Worm (Caenorhabditis elegans) whole organism, L4 larva: ENCODE results near the gene srd-47.

Experiments used
- D1046.2 ChIP-seq: fragments of 200-800 bp; sonication (Bioruptor generic); IDR thresholded peaks from 2 replicates; pipeline ENCODE4 v1.3.6; 2022; ENCODE audit warnings: missing genetic modification characterization, missing compliant biosample characterization
- F10B5.3 ChIP-seq: sonication (generic microtip); optimal IDR thresholded peaks from 2 replicates; lab custom pipeline; 2016; ENCODE audit warnings: mild to moderate bottlenecking, missing genetic modification characterization, missing compliant biosample characterization
- F26F4.8 ChIP-seq: fragments of 200-800 bp; sonication (Bioruptor generic); conservative IDR thresholded peaks from 2 replicates; pipeline ENCODE4 v1.3.6; 2022; ENCODE audit warnings: missing genetic modification characterization, missing compliant biosample characterization
- T26A8.4 ChIP-seq: fragments of 200-800 bp; sonication (Bioruptor generic); IDR thresholded peaks from 2 replicates; pipeline ENCODE4 v1.3.6; 2022; ENCODE audit warnings: missing genetic modification characterization, missing compliant biosample characterization
- Y105C5A.15 ChIP-seq: fragments of 200-800 bp; sonication (Bioruptor generic); IDR thresholded peaks from 2 replicates; pipeline ENCODE4 v1.3.6; 2022; ENCODE audit warnings: missing genetic modification characterization, missing compliant biosample characterization
- aly-2 ChIP-seq: sonication (generic microtip); optimal IDR thresholded peaks from 2 replicates; lab custom pipeline; 2018; ENCODE audit warnings: missing biosample characterization, missing genetic modification characterization
- attf-4 ChIP-seq: sonication (generic microtip); optimal IDR thresholded peaks from 3 replicates; lab custom pipeline; 2017; ENCODE audit warnings: missing biosample characterization, missing genetic modification characterization
- ceh-28 ChIP-seq: fragments of 150-350 bp; optimal IDR thresholded peaks from 2 replicates; lab custom pipeline; 2014; ENCODE audit warnings: missing biosample characterization, missing genetic modification reagents, missing genetic modification characterization
- ceh-32 ChIP-seq: sonication (generic microtip); optimal IDR thresholded peaks from 2 replicates; lab custom pipeline; 2016; ENCODE audit warnings: mild to moderate bottlenecking, missing genetic modification characterization, missing compliant biosample characterization; ENCODE audit not compliant: poor library complexity
- ceh-44 ChIP-seq: fragments of 200-800 bp; sonication (Bioruptor generic); IDR thresholded peaks from 2 replicates; pipeline ENCODE4 v1.3.6; 2022; ENCODE audit warnings: missing genetic modification reagents, missing genetic modification characterization, missing compliant biosample characterization
- ceh-62 ChIP-seq: sonication (generic microtip); optimal IDR thresholded peaks from 2 replicates; lab custom pipeline; 2017; ENCODE audit warnings: missing biosample characterization, missing genetic modification characterization
- daf-16 ChIP-seq, 3 experiments: sonication (generic microtip); optimal IDR thresholded peaks; 2 replicates each; lab custom pipeline; 2016 to 2017; ENCODE audit warnings: missing genetic modification characterization in 3 of 3, missing genetic modification reagents in 3 of 3, mild to moderate bottlenecking in 2 of 3, missing compliant biosample characterization in 2 of 3, missing biosample characterization in 1 of 3, moderate library complexity in 1 of 3
- daf-19 ChIP-seq: fragments of 200-800 bp; sonication (Bioruptor generic); conservative IDR thresholded peaks from 2 replicates; pipeline ENCODE4 v1.3.6; 2022; ENCODE audit warnings: missing genetic modification characterization, missing compliant biosample characterization
- egl-27 ChIP-seq: sonication (generic microtip); optimal IDR thresholded peaks from 3 replicates; lab custom pipeline; 2017; ENCODE audit warnings: missing biosample characterization, missing genetic modification reagents, missing genetic modification characterization
- fos-1 ChIP-seq: fragments of 150-350 bp; optimal IDR thresholded peaks from 2 replicates; lab custom pipeline; 2014; ENCODE audit warnings: missing biosample characterization, missing genetic modification characterization
- gei-8 ChIP-seq: fragments of 200-800 bp; sonication (Bioruptor generic); optimal IDR thresholded peaks from 2 replicates; lab custom pipeline; 2018; ENCODE audit warnings: mild to moderate bottlenecking, missing genetic modification characterization, missing compliant biosample characterization
- hlh-11 ChIP-seq: fragments of 200-800 bp; sonication (Bioruptor generic); optimal IDR thresholded peaks from 2 replicates; lab custom pipeline; 2018; ENCODE audit warnings: mild to moderate bottlenecking, missing genetic modification characterization, missing compliant biosample characterization
- lim-7 ChIP-seq: fragments of 200-800 bp; sonication (Bioruptor generic); IDR thresholded peaks from 2 replicates; pipeline ENCODE4 v1.3.6; 2022; ENCODE audit warnings: missing genetic modification characterization, missing compliant biosample characterization
- lin-29 ChIP-seq: fragments of 200-800 bp; sonication (Bioruptor generic); IDR thresholded peaks from 2 replicates; pipeline ENCODE4 v1.3.6; 2022; ENCODE audit warnings: missing genetic modification reagents, missing genetic modification characterization, missing compliant biosample characterization
- lin-39 ChIP-seq: fragments of 150-350 bp; optimal IDR thresholded peaks from 2 replicates; lab custom pipeline; 2014; ENCODE audit warnings: missing biosample characterization, missing genetic modification reagents, missing genetic modification characterization
- madf-5 ChIP-seq, 2 experiments: fragments of 200-800 bp; sonication (Bioruptor generic); IDR thresholded peaks; 2 replicates each; pipeline ENCODE4 v1.3.6; 2022; ENCODE audit warnings: missing compliant biosample characterization in 2 of 2, missing genetic modification characterization in 2 of 2
- mdt-29 ChIP-seq: fragments of 200-800 bp; sonication (Bioruptor generic); IDR thresholded peaks from 2 replicates; pipeline ENCODE4 v1.3.6; 2022; ENCODE audit warnings: missing genetic modification reagents, missing genetic modification characterization, missing compliant biosample characterization
- mes-2 ChIP-seq: sonication (generic microtip); optimal IDR thresholded peaks from 2 replicates; lab custom pipeline; 2016; ENCODE audit warnings: missing genotype, mild to moderate bottlenecking, missing genetic modification characterization, missing compliant biosample characterization; ENCODE audit not compliant: poor library complexity, severe bottlenecking
- mxl-2 ChIP-seq: fragments of 200-800 bp; sonication (Bioruptor generic); conservative IDR thresholded peaks from 2 replicates; pipeline ENCODE4 v1.3.6; 2022; ENCODE audit warnings: missing genetic modification reagents, missing genetic modification characterization, missing compliant biosample characterization
- mxl-3 ChIP-seq: fragments of 200-800 bp; sonication (Bioruptor generic); optimal IDR thresholded peaks from 2 replicates; lab custom pipeline; 2018; ENCODE audit warnings: mild to moderate bottlenecking, missing genetic modification characterization, missing compliant biosample characterization
- nhr-10 ChIP-seq: fragments of 150-350 bp; optimal IDR thresholded peaks from 2 replicates; lab custom pipeline; 2014; ENCODE audit warnings: missing biosample characterization, missing genetic modification characterization
- nhr-41 ChIP-seq: fragments of 200-800 bp; sonication (Bioruptor generic); IDR thresholded peaks from 2 replicates; pipeline ENCODE4 v1.3.6; 2022; ENCODE audit warnings: missing genetic modification reagents, missing genetic modification characterization, missing compliant biosample characterization
- nhr-42 ChIP-seq: fragments of 200-800 bp; sonication (Bioruptor generic); IDR thresholded peaks from 2 replicates; pipeline ENCODE4 v1.3.6; 2022; ENCODE audit warnings: missing genetic modification characterization, missing compliant biosample characterization
- nhr-6 ChIP-seq: fragments of 150-350 bp; optimal IDR thresholded peaks from 2 replicates; lab custom pipeline; 2014; ENCODE audit warnings: missing biosample characterization, missing genetic modification characterization
- nhr-76 ChIP-seq: fragments of 150-350 bp; optimal IDR thresholded peaks from 2 replicates; lab custom pipeline; 2014; ENCODE audit warnings: missing biosample characterization, missing genetic modification characterization
- sdz-12 ChIP-seq: fragments of 200-800 bp; sonication (Bioruptor generic); optimal IDR thresholded peaks from 2 replicates; lab custom pipeline; 2018; ENCODE audit warnings: mild to moderate bottlenecking, missing genetic modification characterization, missing compliant biosample characterization
- snpc-1.2 ChIP-seq: fragments of 200-800 bp; sonication (Bioruptor generic); IDR thresholded peaks from 2 replicates; pipeline ENCODE4 v1.3.6; 2022; ENCODE audit warnings: missing genetic modification reagents, missing genetic modification characterization, missing compliant biosample characterization
- tag-97 ChIP-seq: fragments of 200-800 bp; sonication (Bioruptor generic); IDR thresholded peaks from 2 replicates; pipeline ENCODE4 v1.3.6; 2022; ENCODE audit warnings: missing genetic modification characterization, missing compliant biosample characterization
- unc-130 ChIP-seq: sonication (generic microtip); optimal IDR thresholded peaks from 2 replicates; lab custom pipeline; 2016; ENCODE audit warnings: missing genetic modification reagents, missing genetic modification characterization, missing compliant biosample characterization
- unc-39 ChIP-seq: sonication (generic microtip); optimal IDR thresholded peaks from 2 replicates; lab custom pipeline; 2017; ENCODE audit warnings: missing biosample characterization, missing genetic modification characterization
- unc-62 ChIP-seq, 3 experiments: fragments of 150-350 bp in 1 of 3; sonication (generic microtip); optimal IDR thresholded peaks in 2 of 3; peaks in 1 of 3; 1 replicate in 1 of 3; 2 replicates in 2 of 3; lab custom pipeline; 2014 to 2017; ENCODE audit warnings: missing biosample characterization in 3 of 3, missing genetic modification characterization in 3 of 3, missing genetic modification reagents in 3 of 3, missing genotype in 1 of 3
- vab-7 ChIP-seq: fragments of 200-800 bp; sonication (Bioruptor generic); IDR thresholded peaks from 2 replicates; pipeline ENCODE4 v1.3.6; 2022; ENCODE audit warnings: missing genetic modification reagents, missing genetic modification characterization, missing compliant biosample characterization
- zag-1 ChIP-seq: fragments of 150-350 bp; optimal IDR thresholded peaks from 2 replicates; lab custom pipeline; 2014; ENCODE audit warnings: missing biosample characterization, missing genetic modification characterization
- zfp-2 ChIP-seq: sonication (generic microtip); optimal IDR thresholded peaks from 2 replicates; lab custom pipeline; 2016; ENCODE audit warnings: mild to moderate bottlenecking, missing genetic modification characterization, missing compliant biosample characterization

srd-47 gene

ce11 chrX:12290539-12290938 lies 42.9 kb upstream of the srd-47 start, which contains the start of gene C04B4.4:
TSS of gene C04B4.4 (plus strand) at chrX:12290839.
- TF ChIP-seq unc-39 (tag; lab: Kevin White, UChicago) (no peak), ceh-44 (GFP tag; lab: Robert Waterston, UW) (no peak), ceh-28 (tag; lab: Kevin White, UChicago) (no peak), zag-1 (tag; lab: Kevin White, UChicago) (no peak), lin-39 (tag; lab: Kevin White, UChicago) (no peak), mdt-29 (GFP tag; lab: Robert Waterston, UW) (no peak), vab-7 (GFP tag; lab: Robert Waterston, UW) (no peak)

ce11 chrX:12294263-12294662 lies 39.2 kb upstream of the srd-47 start, which contains the start of gene W06D11.1:
TSS of gene W06D11.1 (plus strand) at chrX:12294563.
- TF ChIP-seq unc-130 (GFP tag; lab: Kevin White, UChicago) (no peak), mxl-3 (GFP tag; lab: Kevin White, UChicago) (no peak), madf-5 (GFP tag; IDR thresholded peaks at IDR 0.05; lab: Robert Waterston, UW) (no peak), unc-62 (GFP tag; optimal IDR thresholded peaks at IDR 0.05 in 1 of 2; lab: Kevin White, UChicago) (peak in 1 of 2 experiments; percentile 61), unc-62 (tag; optimal IDR thresholded peaks at IDR 0.05; lab: Kevin White, UChicago) (no peak), F10B5.3 (tag; lab: Kevin White, UChicago) (no peak), nhr-76 (tag; lab: Kevin White, UChicago) (no peak), daf-16 (GFP tag; optimal IDR thresholded peaks at IDR 0.05; lab: Kevin White, UChicago) (no peak), daf-16 (tag; optimal IDR thresholded peaks at IDR 0.05; lab: Kevin White, UChicago) (no peak), gei-8 (no peak), nhr-41 (no peak)

- TF ChIP-seq unc-62 (GFP tag; optimal IDR thresholded peaks at IDR 0.05 in 1 of 2; lab: Kevin White, UChicago) (peak in 1 of 2 experiments; percentile 96), unc-62 (tag; optimal IDR thresholded peaks at IDR 0.05; lab: Kevin White, UChicago) (no peak), Y105C5A.15 (no peak), tag-97 (GFP tag; lab: Robert Waterston, UW) (no peak), mes-2 (tag; lab: Kevin White, UChicago) (no peak), ceh-62 (tag; lab: Kevin White, UChicago) (no peak), T26A8.4 (GFP tag; lab: Robert Waterston, UW) (no peak), attf-4 (tag; lab: Kevin White, UChicago) (no peak)
- TF ChIP-seq, all 104 proteins: peak for 1
Observed at ce11 chrX:12296392-12296791, 37.0 kb upstream of the srd-47 start, which contains the start of gene W06D11.2. TSS of gene W06D11.2 (minus strand) at chrX:12296730.

DNA sequence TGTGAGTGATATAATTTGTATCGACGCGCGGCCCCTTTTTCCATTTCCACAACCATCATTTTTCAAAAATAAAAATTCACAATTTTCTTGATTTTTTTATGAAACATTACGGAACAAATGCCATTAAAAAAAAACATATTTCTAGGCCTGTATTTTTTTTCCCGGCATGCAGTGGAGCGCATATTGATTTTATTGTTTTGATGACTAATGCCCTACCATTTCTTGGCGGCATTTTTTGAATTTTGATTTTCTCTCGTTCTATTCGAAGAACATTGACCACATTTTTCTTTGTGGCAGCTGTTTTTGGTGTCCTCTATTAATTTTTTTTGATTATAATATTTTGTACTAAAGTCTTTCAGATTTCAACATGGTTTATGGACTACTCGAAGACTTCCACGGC lies 35.1 kb upstream of the srd-47 start, which contains the start of gene W06D11.3:
W06D11.3 (plus strand) TSS at position 360 of the 400 bp plus-strand sequence.
- TF ChIP-seq vab-7 (GFP tag; lab: Robert Waterston, UW): no peak
- TF ChIP-seq nhr-42 (GFP tag; lab: Robert Waterston, UW): no peak
- no peak for TF ChIP-seq hlh-11 (tag; lab: Kevin White, UChicago)
- no peak for TF ChIP-seq lim-7 (GFP tag; lab: Robert Waterston, UW)
- TF ChIP-seq ceh-32: no peak
- no peak for TF ChIP-seq fos-1 (tag; lab: Kevin White, UChicago)
- TF ChIP-seq daf-19 (GFP tag; lab: Robert Waterston, UW): no peak
- no peak for TF ChIP-seq lin-29 (GFP tag; lab: Robert Waterston, UW)
- no peak for TF ChIP-seq egl-27 (tag; lab: Kevin White, UChicago)
- no peak for TF ChIP-seq mxl-2 (GFP tag; lab: Robert Waterston, UW)
- TF ChIP-seq F26F4.8 (GFP tag; lab: Robert Waterston, UW): no peak
- no peak for TF ChIP-seq D1046.2
- TF ChIP-seq aly-2 (tag; lab: Kevin White, UChicago): no peak
- no peak for TF ChIP-seq zfp-2
- TF ChIP-seq nhr-10 (tag; lab: Kevin White, UChicago): no peak
- no peak for TF ChIP-seq snpc-1.2 (GFP tag; lab: Robert Waterston, UW)
- no peak for TF ChIP-seq sdz-12 (GFP tag; lab: Kevin White, UChicago)
- TF ChIP-seq mdt-29 (GFP tag; lab: Robert Waterston, UW): no peak
- no peak for TF ChIP-seq nhr-6 (tag; lab: Kevin White, UChicago)
- no peak for TF ChIP-seq tag-97 (GFP tag; lab: Robert Waterston, UW)
